Worm (Caenorhabditis elegans) whole organism, L4 larva: ENCODE measurements around the gene C16C10.2.

ENCODE experiments used
- F10B5.3 ChIP-seq: sonication (generic microtip); optimal IDR thresholded peaks from 2 replicates; lab custom pipeline; 2016; ENCODE audit warnings: mild to moderate bottlenecking, missing genetic modification characterization, missing compliant biosample characterization
- F49E8.2 ChIP-seq: sonication (generic microtip); optimal IDR thresholded peaks from 2 replicates; lab custom pipeline; 2016; ENCODE audit warnings: missing compliant biosample characterization, mild to moderate bottlenecking, missing genetic modification characterization, borderline replicate concordance
- T20F7.1 ChIP-seq: fragments of 200-800 bp; sonication (Bioruptor generic); optimal IDR thresholded peaks from 2 replicates; lab custom pipeline; 2018; ENCODE audit warnings: mild to moderate bottlenecking, missing genetic modification characterization, missing compliant biosample characterization
- Y105C5A.15 ChIP-seq: fragments of 200-800 bp; sonication (Bioruptor generic); IDR thresholded peaks from 2 replicates; pipeline ENCODE4 v1.3.6; 2022; ENCODE audit warnings: missing genetic modification characterization, missing compliant biosample characterization
- Y48G9A.11 ChIP-seq: fragments of 200-800 bp; sonication (Bioruptor generic); IDR thresholded peaks from 2 replicates; pipeline ENCODE4 v1.3.6; 2022; ENCODE audit warnings: missing genetic modification reagents, missing genetic modification characterization, missing compliant biosample characterization
- Y5F2A.4 ChIP-seq: fragments of 200-800 bp; sonication (Bioruptor generic); optimal IDR thresholded peaks from 2 replicates; lab custom pipeline; 2018; ENCODE audit warnings: mild to moderate bottlenecking, missing genetic modification characterization, missing compliant biosample characterization
- ama-1 ChIP-seq: fragments of 150-350 bp; optimal IDR thresholded peaks from 2 replicates; lab custom pipeline; 2014; ENCODE audit warnings: inconsistent platforms, mixed read lengths
- arid-1 ChIP-seq: fragments of 200-800 bp; sonication (Bioruptor generic); conservative IDR thresholded peaks from 2 replicates; pipeline ENCODE4 v1.3.6; 2022; ENCODE audit warnings: missing genetic modification reagents, missing genetic modification characterization, missing compliant biosample characterization
- ceh-44 ChIP-seq: fragments of 200-800 bp; sonication (Bioruptor generic); IDR thresholded peaks from 2 replicates; pipeline ENCODE4 v1.3.6; 2022; ENCODE audit warnings: missing genetic modification reagents, missing genetic modification characterization, missing compliant biosample characterization
- ces-1 ChIP-seq: fragments of 150-350 bp; sonication (generic microtip); optimal IDR thresholded peaks from 4 replicates; lab custom pipeline; 2014; ENCODE audit warnings: missing biosample characterization, missing genetic modification reagents, missing genetic modification characterization
- ctbp-1 ChIP-seq: fragments of 200-800 bp; sonication (Bioruptor generic); IDR thresholded peaks from 2 replicates; pipeline ENCODE4 v1.3.6; 2022; ENCODE audit warnings: missing genetic modification reagents, missing genetic modification characterization, missing compliant biosample characterization
- daf-12 ChIP-seq: fragments of 150-350 bp; optimal IDR thresholded peaks from 2 replicates; lab custom pipeline; 2014; ENCODE audit warnings: missing biosample characterization, missing genetic modification reagents, missing genetic modification characterization
- daf-16 ChIP-seq, 3 experiments: sonication (generic microtip); optimal IDR thresholded peaks; 2 replicates each; lab custom pipeline; 2016 to 2017; ENCODE audit warnings: missing genetic modification characterization in 3 of 3, missing genetic modification reagents in 3 of 3, mild to moderate bottlenecking in 2 of 3, missing compliant biosample characterization in 2 of 3, missing biosample characterization in 1 of 3, moderate library complexity in 1 of 3
- duxl-1 ChIP-seq: sonication (generic microtip); optimal IDR thresholded peaks from 2 replicates; lab custom pipeline; 2016; ENCODE audit warnings: mild to moderate bottlenecking, missing genetic modification characterization, moderate library complexity, missing compliant biosample characterization; ENCODE audit not compliant: poor library complexity
- dve-1 ChIP-seq: sonication (generic microtip); optimal IDR thresholded peaks from 2 replicates; lab custom pipeline; 2017; ENCODE audit warnings: antibody characterized with exemption, mild to moderate bottlenecking, missing genetic modification characterization, missing compliant biosample characterization; ENCODE audit not compliant: insufficient read depth
- gei-8 ChIP-seq: fragments of 200-800 bp; sonication (Bioruptor generic); optimal IDR thresholded peaks from 2 replicates; lab custom pipeline; 2018; ENCODE audit warnings: mild to moderate bottlenecking, missing genetic modification characterization, missing compliant biosample characterization
- hif-1 ChIP-seq, 2 experiments: sonication (generic microtip); optimal IDR thresholded peaks; 2 replicates each; lab custom pipeline; 2016 to 2017; ENCODE audit warnings: missing compliant biosample characterization in 2 of 2, missing genetic modification characterization in 2 of 2, missing genetic modification reagents in 2 of 2, missing genotype in 2 of 2, mild to moderate bottlenecking in 1 of 2
- hlh-11 ChIP-seq: fragments of 200-800 bp; sonication (Bioruptor generic); optimal IDR thresholded peaks from 2 replicates; lab custom pipeline; 2018; ENCODE audit warnings: mild to moderate bottlenecking, missing genetic modification characterization, missing compliant biosample characterization
- hmg-1.1 ChIP-seq: fragments of 200-800 bp; sonication (Bioruptor generic); IDR thresholded peaks from 2 replicates; pipeline ENCODE4 v1.3.6; 2022; ENCODE audit warnings: missing genetic modification reagents, missing genetic modification characterization, missing compliant biosample characterization
- jun-1 ChIP-seq: fragments of 150-350 bp; optimal IDR thresholded peaks from 2 replicates; lab custom pipeline; 2014; ENCODE audit warnings: missing biosample characterization, missing genetic modification reagents, missing genetic modification characterization
- lim-7 ChIP-seq: fragments of 200-800 bp; sonication (Bioruptor generic); IDR thresholded peaks from 2 replicates; pipeline ENCODE4 v1.3.6; 2022; ENCODE audit warnings: missing genetic modification characterization, missing compliant biosample characterization
- lin-15B ChIP-seq: fragments of 150-350 bp; sonication (generic microtip); optimal IDR thresholded peaks from 3 replicates; lab custom pipeline; 2014; ENCODE audit warnings: missing biosample characterization, missing genetic modification characterization
- lin-38 ChIP-seq: fragments of 200-800 bp; sonication (Bioruptor generic); IDR thresholded peaks from 2 replicates; pipeline ENCODE4 v1.3.6; 2022; ENCODE audit warnings: missing genetic modification reagents, missing genetic modification characterization, missing compliant biosample characterization
- lsy-2 ChIP-seq, 2 experiments: fragments of 150-350 bp in 1 of 2; sonication (generic microtip) in 1 of 2; optimal IDR thresholded peaks; 2 replicates each; lab custom pipeline; 2014 to 2017; ENCODE audit warnings: missing biosample characterization in 2 of 2, missing genetic modification characterization in 2 of 2
- mdl-1 ChIP-seq, 2 experiments: fragments of 150-350 bp in 1 of 2; sonication (generic microtip) in 1 of 2; optimal IDR thresholded peaks; 2 replicates each; lab custom pipeline; 2014 to 2017; ENCODE audit warnings: missing biosample characterization in 2 of 2, missing genetic modification characterization in 2 of 2
- mep-1 ChIP-seq: fragments of 150-350 bp; sonication (generic microtip); optimal IDR thresholded peaks from 3 replicates; lab custom pipeline; 2014; ENCODE audit warnings: missing biosample characterization, missing genetic modification characterization
- mes-2 ChIP-seq: sonication (generic microtip); optimal IDR thresholded peaks from 2 replicates; lab custom pipeline; 2016; ENCODE audit warnings: missing genotype, mild to moderate bottlenecking, missing genetic modification characterization, missing compliant biosample characterization; ENCODE audit not compliant: poor library complexity, severe bottlenecking
- nhr-10 ChIP-seq: fragments of 150-350 bp; optimal IDR thresholded peaks from 2 replicates; lab custom pipeline; 2014; ENCODE audit warnings: missing biosample characterization, missing genetic modification characterization
- nhr-11 ChIP-seq: fragments of 150-350 bp; optimal IDR thresholded peaks from 2 replicates; lab custom pipeline; 2014; ENCODE audit warnings: missing biosample characterization, missing genetic modification characterization
- nhr-25 ChIP-seq: sonication (generic microtip); optimal IDR thresholded peaks from 2 replicates; lab custom pipeline; 2017; ENCODE audit warnings: missing genetic modification characterization, mild to moderate bottlenecking, missing compliant biosample characterization, antibody characterized with exemption, moderate library complexity, borderline replicate concordance; ENCODE audit not compliant: insufficient read depth
- nhr-28 ChIP-seq: fragments of 150-350 bp; optimal IDR thresholded peaks from 2 replicates; lab custom pipeline; 2014; ENCODE audit warnings: missing biosample characterization, missing genetic modification characterization
- rbr-2 ChIP-seq: sonication (generic microtip); optimal IDR thresholded peaks from 2 replicates; lab custom pipeline; 2016; ENCODE audit warnings: missing genotype, missing genetic modification characterization, missing compliant biosample characterization
- sdz-12 ChIP-seq: fragments of 200-800 bp; sonication (Bioruptor generic); optimal IDR thresholded peaks from 2 replicates; lab custom pipeline; 2018; ENCODE audit warnings: mild to moderate bottlenecking, missing genetic modification characterization, missing compliant biosample characterization
- set-16 ChIP-seq: fragments of 200-800 bp; sonication (Bioruptor generic); IDR thresholded peaks from 2 replicates; pipeline ENCODE4 v1.3.6; 2022; ENCODE audit warnings: missing genetic modification reagents, missing genetic modification characterization, missing compliant biosample characterization
- unc-39 ChIP-seq: sonication (generic microtip); optimal IDR thresholded peaks from 2 replicates; lab custom pipeline; 2017; ENCODE audit warnings: missing biosample characterization, missing genetic modification characterization
- zfp-2 ChIP-seq: sonication (generic microtip); optimal IDR thresholded peaks from 2 replicates; lab custom pipeline; 2016; ENCODE audit warnings: mild to moderate bottlenecking, missing genetic modification characterization, missing compliant biosample characterization
- zfp-3 ChIP-seq: fragments of 200-800 bp; sonication (Bioruptor generic); conservative IDR thresholded peaks from 2 replicates; pipeline ENCODE4 v1.3.6; 2022; ENCODE audit warnings: missing genetic modification reagents, missing genetic modification characterization, missing compliant biosample characterization
- zip-11 ChIP-seq: fragments of 200-800 bp; sonication (Bioruptor generic); IDR thresholded peaks from 2 replicates; pipeline ENCODE4 v1.3.6; 2022; ENCODE audit warnings: missing genetic modification characterization, missing compliant biosample characterization
- zip-2 ChIP-seq: fragments of 150-350 bp; optimal IDR thresholded peaks from 2 replicates; lab custom pipeline; 2014; ENCODE audit warnings: missing biosample characterization, missing genetic modification characterization

The C16C10.2 gene

ce11 chrIII:4153299-4153698 lies 25.2 kb downstream of the C16C10.2 start, which contains the start of gene glod-4:
TSS of gene glod-4 (plus strand) at chrIII:4153599.
- TF ChIP-seq F10B5.3 (tag; lab: Kevin White, UChicago) (no peak), ceh-44 (GFP tag; lab: Robert Waterston, UW) (no peak), lsy-2 (tag; optimal IDR thresholded peaks at IDR 0.05; lab: Kevin White, UChicago) (peak in 1 of 2 experiments; percentile 41), nhr-25 (no peak), zfp-2 (tag; lab: Kevin White, UChicago) (no peak)
- TF ChIP-seq, all 104 proteins: peak for 1

ce11 chrIII:4152828-4153227 lies 25.6 kb downstream of the C16C10.2 start:
- 0 out of 2 replicates have a peak, but pooled peaks have one; percentile 27 for TF ChIP-seq lim-7 (GFP tag; lab: Robert Waterston, UW)
- peak; percentile 6 for TF ChIP-seq duxl-1 (tag; lab: Kevin White, UChicago)
- TF ChIP-seq lin-38, result peak; percentile 21; the same call in 1 of the 2 replicates
- 0 out of 2 replicates have a peak, but pooled peaks have one; percentile 16 for TF ChIP-seq zfp-3 (GFP tag; lab: Robert Waterston, UW)
- TF ChIP-seq ama-1 (lab: Kevin White, UChicago), result peak; percentile 65
- peak; percentile 49 for TF ChIP-seq T20F7.1 (GFP tag; lab: Kevin White, UChicago)
- TF ChIP-seq Y48G9A.11 (GFP tag; lab: Robert Waterston, UW), result no peak
- 0 out of 2 replicates have a peak, but pooled peaks have one; percentile 22 for TF ChIP-seq ctbp-1
- no peak for TF ChIP-seq zip-11 (GFP tag; lab: Robert Waterston, UW)
- TF ChIP-seq arid-1, result no peak

ce11 chrIII:4152309-4152708 lies 26.2 kb downstream of the C16C10.2 start:
- TF ChIP-seq set-16 (GFP tag; lab: Robert Waterston, UW), result peak; percentile 70
- TF ChIP-seq gei-8 (GFP tag; lab: Kevin White, UChicago), result no peak

ce11 chrIII:4151548-4152104 lies 26.8 kb downstream of the C16C10.2 start, which contains the start of the genes wht-3 and har-1:
TSS of gene wht-3 (minus strand) at chrIII:4151598.
TSS of gene har-1 (plus strand) at chrIII:4152054.
- peak in 1 of 2 experiments; percentile 57 for TF ChIP-seq lsy-2 (tag; optimal IDR thresholded peaks at IDR 0.05; lab: Kevin White, UChicago)
- peak; percentile 4 for TF ChIP-seq mep-1 (tag; lab: Kevin White, UChicago)
- peak; percentile 27 for TF ChIP-seq F49E8.2 (tag; lab: Kevin White, UChicago)
- TF ChIP-seq T20F7.1 (GFP tag; lab: Kevin White, UChicago), result peak; percentile 51
- TF ChIP-seq sdz-12 (GFP tag; lab: Kevin White, UChicago), result no peak
- TF ChIP-seq nhr-11 (tag; lab: Kevin White, UChicago), result peak; percentile 52
- peak; percentile 27 for TF ChIP-seq dve-1 (tag; lab: Kevin White, UChicago)
- TF ChIP-seq nhr-28, result peak; percentile 38
- no peak for TF ChIP-seq Y105C5A.15 (GFP tag; lab: Robert Waterston, UW)

- peak; percentile 51; the same call in 1 of the 2 replicates for TF ChIP-seq hmg-1.1 (GFP tag; lab: Robert Waterston, UW)
- no peak for TF ChIP-seq lin-15B (tag; lab: Kevin White, UChicago)
- peak in 1 of 2 experiments; percentile 26 for TF ChIP-seq hif-1 (tag; optimal IDR thresholded peaks at IDR 0.05; lab: Kevin White, UChicago)
- TF ChIP-seq ctbp-1, result peak; percentile 48; the same call in 1 of the 2 replicates
- TF ChIP-seq unc-39 (tag; lab: Kevin White, UChicago), result no peak
- peak; percentile 69 for TF ChIP-seq mep-1 (tag; lab: Kevin White, UChicago)
- no peak for TF ChIP-seq ces-1 (GFP tag; lab: Kevin White, UChicago)
- TF ChIP-seq lin-38, result peak; percentile 64
- TF ChIP-seq nhr-11 (tag; lab: Kevin White, UChicago), result peak; percentile 64
- peak; percentile 83 for TF ChIP-seq mes-2
- TF ChIP-seq T20F7.1 (GFP tag; lab: Kevin White, UChicago), result peak; percentile 53
- no peak for TF ChIP-seq Y5F2A.4 (GFP tag; lab: Kevin White, UChicago)
- TF ChIP-seq daf-12 (tag; lab: Kevin White, UChicago), result no peak
- peak; percentile 88 to 99 for TF ChIP-seq lsy-2 (tag; optimal IDR thresholded peaks at IDR 0.05; lab: Kevin White, UChicago)
- TF ChIP-seq nhr-28, result peak; percentile 68
- TF ChIP-seq nhr-10 (tag; lab: Kevin White, UChicago), result no peak
- peak; percentile 35 for TF ChIP-seq ama-1 (lab: Kevin White, UChicago)
- TF ChIP-seq rbr-2, result peak; percentile 5
- TF ChIP-seq zip-2 (tag; lab: Kevin White, UChicago), result peak; percentile 15
- peak; percentile 79 for TF ChIP-seq hlh-11 (tag; lab: Kevin White, UChicago)
- TF ChIP-seq jun-1 (tag; lab: Kevin White, UChicago), result peak; percentile 16
- no peak for TF ChIP-seq daf-16 (GFP tag; optimal IDR thresholded peaks at IDR 0.05; lab: Kevin White, UChicago)
- TF ChIP-seq daf-16 (tag; optimal IDR thresholded peaks at IDR 0.05; lab: Kevin White, UChicago), result peak; percentile 65
- peak in 1 of 2 experiments; percentile 59 for TF ChIP-seq mdl-1 (tag; optimal IDR thresholded peaks at IDR 0.05; lab: Kevin White, UChicago)
Observed at ce11 chrIII:4150919-4151318, 27.5 kb downstream of the C16C10.2 start.
